Worm (Caenorhabditis elegans) whole organism, young adult: ENCODE results near the gene ttc-39B.

Source experiments
- B0019.2 ChIP-seq: fragments of 200-800 bp; sonication (Bioruptor generic); conservative IDR thresholded peaks from 2 replicates; pipeline ENCODE4 v1.3.6; 2022; ENCODE audit warnings: missing genetic modification reagents, missing genetic modification characterization, missing compliant biosample characterization
- D2030.7 ChIP-seq: fragments of 200-800 bp; sonication (Bioruptor generic); IDR thresholded peaks from 2 replicates; pipeline ENCODE4 v1.3.6; 2022; ENCODE audit warnings: missing genetic modification reagents, missing genetic modification characterization, missing compliant biosample characterization
- F39B2.1 ChIP-seq: fragments of 200-800 bp; sonication (Bioruptor generic); IDR thresholded peaks from 2 replicates; pipeline ENCODE4 v1.3.6; 2022; ENCODE audit warnings: missing genetic modification reagents, missing genetic modification characterization, missing compliant biosample characterization
- F52B5.7 ChIP-seq: sonication (generic microtip); optimal IDR thresholded peaks from 2 replicates; lab custom pipeline; 2016; ENCODE audit warnings: mild to moderate bottlenecking, missing genetic modification characterization, missing compliant biosample characterization
- ama-1 ChIP-seq, 3 experiments: fragments of 150-350 bp in 1 of 3; sonication (generic microtip) in 2 of 3; optimal IDR thresholded peaks; 2 replicates each; lab custom pipeline; 2014 to 2018; ENCODE audit warnings: missing biosample characterization in 2 of 3, missing genetic modification characterization in 2 of 3, missing genetic modification reagents in 2 of 3
- dpl-1 ChIP-seq: fragments of 150-350 bp; optimal IDR thresholded peaks from 2 replicates; lab custom pipeline; 2014; ENCODE audit warnings: missing biosample characterization, missing genetic modification reagents, missing genetic modification characterization
- ztf-6 ChIP-seq: fragments of 200-800 bp; sonication (Bioruptor generic); IDR thresholded peaks from 2 replicates; pipeline ENCODE4 v1.3.6; 2022; ENCODE audit warnings: missing genetic modification reagents, missing genetic modification characterization, missing compliant biosample characterization

DNA sequence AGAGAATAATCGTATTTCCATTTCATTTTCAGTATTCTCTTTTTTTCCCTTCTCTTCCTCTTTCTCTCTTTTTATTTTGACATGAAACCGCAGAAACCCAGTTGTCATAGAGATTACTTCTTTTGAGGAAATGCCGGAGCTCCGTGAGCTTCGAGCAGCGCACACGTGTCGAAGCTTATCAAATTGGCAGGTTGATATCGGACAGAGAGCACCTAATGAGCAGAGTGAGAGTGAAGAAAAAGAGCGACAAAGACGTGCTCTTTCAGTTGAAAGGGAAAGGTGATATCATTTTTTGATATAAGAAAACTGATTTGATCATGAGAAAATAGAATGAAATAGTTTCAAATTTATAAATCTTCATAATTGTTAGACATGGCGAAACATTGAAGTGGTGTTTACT is 1.6 kb upstream of the ttc-39B start, which contains the start of gene C32D5.14:
- TF ChIP-seq ztf-6 (GFP tag; lab: Robert Waterston, UW) (no peak), F52B5.7 (no peak), dpl-1 (GFP tag; lab: Kevin White, UChicago) (no peak), D2030.7 (GFP tag; lab: Robert Waterston, UW) (no peak), B0019.2 (no peak), ama-1 (optimal IDR thresholded peaks at IDR 0.05; lab: Kevin White, UChicago) (no peak), ama-1 (GFP tag; optimal IDR thresholded peaks at IDR 0.05; lab: Kevin White, UChicago) (no peak), F39B2.1 (GFP tag; lab: Robert Waterston, UW) (no peak)
